Worm (Caenorhabditis elegans): ENCODE measurements around the gene ZC262.7.
A peak's percentile ranks its signal among the peaks of the same experiment; 100 is the strongest.

Gene ZC262.7

DNA sequence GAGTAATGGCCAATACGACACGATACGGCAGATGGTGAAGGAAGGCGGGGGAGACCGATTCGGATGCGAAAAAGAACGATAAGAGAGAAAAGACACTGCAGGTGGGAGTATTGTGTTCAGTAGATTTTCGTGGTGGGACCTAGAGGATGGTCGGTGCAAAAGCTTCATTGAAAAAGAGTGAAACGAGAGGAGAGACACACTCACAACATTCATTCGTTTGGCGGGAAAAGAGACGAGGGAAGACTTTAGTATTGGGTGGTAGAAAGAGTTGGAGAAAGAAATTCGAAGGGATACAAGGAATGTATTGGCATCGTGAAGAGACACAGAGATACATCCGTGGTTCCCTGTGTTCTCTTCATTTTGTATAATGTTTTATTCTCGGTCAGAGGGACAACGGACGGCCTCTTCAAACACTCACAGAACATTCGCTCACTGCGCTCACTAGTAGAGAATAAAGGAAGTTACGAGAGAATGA lies 12.3 kb upstream of the ZC262.7 start (continued):
- peak; percentile 10 for TF ChIP-seq ceh-8 (GFP tag; optimal IDR thresholded peaks at IDR 0.05)
- no peak for TF ChIP-seq ceh-88 (GFP tag; IDR thresholded peaks at IDR 0.05)
- no peak for TF ChIP-seq fkh-4 (tag; optimal IDR thresholded peaks at IDR 0.05; ENCODE audit: borderline replicate concordance)
- peak; percentile 14 for TF ChIP-seq fos-1 (tag; optimal IDR thresholded peaks at IDR 0.05)
- TF ChIP-seq efl-3 (GFP tag; optimal IDR thresholded peaks at IDR 0.05) = no peak
- no peak for TF ChIP-seq sup-37 (GFP tag; optimal IDR thresholded peaks at IDR 0.05)
- TF ChIP-seq C04F5.9 (tag; optimal IDR thresholded peaks at IDR 0.05) = peak; percentile 39
- TF ChIP-seq mdl-1 (tag; optimal IDR thresholded peaks at IDR 0.05) = peak in 1 of 2 experiments; percentile 51
- TF ChIP-seq elt-3 (tag; optimal IDR thresholded peaks at IDR 0.05) = peak in 2 of 6 experiments; percentile 5 to 24
- TF ChIP-seq C34B4.2 (tag; optimal IDR thresholded peaks at IDR 0.05) = no peak
- TF ChIP-seq snpc-4 (tag; optimal IDR thresholded peaks at IDR 0.05) = peak; percentile 26
- TF ChIP-seq mef-2 (tag; optimal IDR thresholded peaks at IDR 0.05) = peak; percentile 29
- peak; percentile 3 for TF ChIP-seq zag-1 (tag; optimal IDR thresholded peaks at IDR 0.05)
- TF ChIP-seq C16A3.4 (tag; optimal IDR thresholded peaks at IDR 0.05) = peak; percentile 69
- TF ChIP-seq skn-1 (tag; optimal IDR thresholded peaks at IDR 0.05) = peak; percentile 19
- TF ChIP-seq Y116A8C.19 (tag; optimal IDR thresholded peaks at IDR 0.05; ENCODE audit: borderline replicate concordance) = no peak
- TF ChIP-seq pax-3 (tag; optimal IDR thresholded peaks at IDR 0.05) = no peak
- TF ChIP-seq aly-2 (tag; optimal IDR thresholded peaks at IDR 0.05) = peak; percentile 77
- TF ChIP-seq dsc-1 (tag; optimal IDR thresholded peaks at IDR 0.05) = peak; percentile 58
- peak; percentile 10 for TF ChIP-seq zip-4 (GFP tag; optimal IDR thresholded peaks at IDR 0.05)
- TF ChIP-seq nhr-77 (tag; optimal IDR thresholded peaks at IDR 0.05) = peak; percentile 75
- TF ChIP-seq fkh-8 (tag; optimal IDR thresholded peaks at IDR 0.05) = peak; percentile 80
- TF ChIP-seq grh-1 (GFP tag; IDR thresholded peaks at IDR 0.05) = no peak
- TF ChIP-seq egl-27 (tag; optimal IDR thresholded peaks at IDR 0.05) = peak in 1 of 2 experiments; percentile 4
- TF ChIP-seq fkh-10 (GFP tag; optimal IDR thresholded peaks at IDR 0.05) = peak; percentile 68
- no peak for TF ChIP-seq unc-62 (GFP tag; optimal IDR thresholded peaks at IDR 0.05)
- no peak for TF ChIP-seq ama-1 (optimal IDR thresholded peaks at IDR 0.05)
- no peak for TF ChIP-seq hpl-2 (GFP tag; optimal IDR thresholded peaks at IDR 0.05)
- peak; percentile 95 for TF ChIP-seq lin-14 (GFP tag; optimal IDR thresholded peaks at IDR 0.05)
- TF ChIP-seq ets-5 (GFP tag; IDR thresholded peaks at IDR 0.05) = no peak
- peak; percentile 16 for TF ChIP-seq F16B12.6 (tag; optimal IDR thresholded peaks at IDR 0.05)
- TF ChIP-seq ztf-4 (tag; optimal IDR thresholded peaks at IDR 0.05) = peak; percentile 69

DNA sequence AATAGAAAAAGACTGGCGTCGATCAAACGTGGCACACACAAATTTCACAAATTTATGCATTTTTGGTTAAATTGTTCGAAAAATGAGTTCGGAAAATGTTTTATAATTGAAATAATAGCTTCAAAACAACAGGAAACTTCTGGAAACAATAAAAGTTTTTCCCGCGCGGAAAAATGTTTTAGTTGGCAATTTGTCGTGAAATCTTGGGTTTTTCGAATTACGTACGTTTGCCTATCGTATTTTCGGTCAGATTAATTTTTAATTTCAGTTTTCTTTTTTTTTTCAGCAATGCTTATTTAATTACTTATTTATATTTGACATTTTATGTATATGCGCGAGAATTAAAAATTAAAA lies 11.3 kb upstream of the ZC262.7 start:
- TF ChIP-seq blmp-1 (tag; optimal IDR thresholded peaks at IDR 0.05) (no peak), zag-1 (tag; optimal IDR thresholded peaks at IDR 0.05) (no peak), xbp-1 (tag; optimal IDR thresholded peaks at IDR 0.05) (no peak), C04F5.9 (tag; optimal IDR thresholded peaks at IDR 0.05) (no peak), zip-4 (GFP tag; optimal IDR thresholded peaks at IDR 0.05) (no peak), swsn-7 (tag; optimal IDR thresholded peaks at IDR 0.05) (no peak), ceh-90 (tag; optimal IDR thresholded peaks at IDR 0.05) (no peak), efl-1 (optimal IDR thresholded peaks at IDR 0.05) (no peak), efl-1 (GFP tag; optimal IDR thresholded peaks at IDR 0.05 in 1 of 2) (no peak)

- peak; percentile 31 to 74 for TF ChIP-seq efl-1 (optimal IDR thresholded peaks at IDR 0.05)
- peak; percentile 54 to 94 for TF ChIP-seq efl-1 (GFP tag; optimal IDR thresholded peaks at IDR 0.05 in 1 of 2)
- TF ChIP-seq fkh-8 (tag; optimal IDR thresholded peaks at IDR 0.05) = peak; percentile 67
- TF ChIP-seq dsc-1 (tag; optimal IDR thresholded peaks at IDR 0.05) = no peak
- no peak for TF ChIP-seq nhr-12 (tag; optimal IDR thresholded peaks at IDR 0.05)
- TF ChIP-seq efl-3 (GFP tag; optimal IDR thresholded peaks at IDR 0.05) = no peak
- peak; percentile 57 for TF ChIP-seq mep-1 (tag; optimal IDR thresholded peaks at IDR 0.05)
- no peak for TF ChIP-seq tbx-2 (tag; optimal IDR thresholded peaks at IDR 0.05)
- TF ChIP-seq unc-98 (GFP tag; IDR thresholded peaks at IDR 0.05) = no peak
- peak; percentile 94 for TF ChIP-seq skn-1 (tag; optimal IDR thresholded peaks at IDR 0.05)
- peak; percentile 75 for TF ChIP-seq lin-14 (GFP tag; optimal IDR thresholded peaks at IDR 0.05)
- peak; percentile 11 for TF ChIP-seq nhr-237 (tag; optimal IDR thresholded peaks at IDR 0.05)
- TF ChIP-seq zag-1 (tag; optimal IDR thresholded peaks at IDR 0.05) = no peak
- TF ChIP-seq lsy-2 (tag; optimal IDR thresholded peaks at IDR 0.05) = peak; percentile 60 to 70
- peak in 2 of 3 experiments; percentile 18 to 31 for TF ChIP-seq dpl-1 (GFP tag; optimal IDR thresholded peaks at IDR 0.05)
- no peak for TF ChIP-seq egl-27 (tag; optimal IDR thresholded peaks at IDR 0.05)
- no peak for TF ChIP-seq ama-1 (optimal IDR thresholded peaks at IDR 0.05)
- TF ChIP-seq fkh-4 (tag; optimal IDR thresholded peaks at IDR 0.05; ENCODE audit: borderline replicate concordance) = no peak
- no peak for TF ChIP-seq C34B4.2 (tag; optimal IDR thresholded peaks at IDR 0.05)
- TF ChIP-seq vab-15 (tag; optimal IDR thresholded peaks at IDR 0.05) = no peak
- no peak for TF ChIP-seq hlh-17 (GFP tag; optimal IDR thresholded peaks at IDR 0.05; ENCODE audit: borderline replicate concordance)
- peak; percentile 54 for TF ChIP-seq ztf-4 (tag; optimal IDR thresholded peaks at IDR 0.05)
- TF ChIP-seq C16A3.4 (tag; optimal IDR thresholded peaks at IDR 0.05) = peak; percentile 34
These were observed 10.7 kb upstream of the ZC262.7 start, which contains the start of gene unc-116 for ce11 chrIII:8354644-8355461. Gene unc-116 (minus strand): TSS chrIII:8355174.

Data from whole organism, L1 larva.